Fruit fly (Drosophila melanogaster): Measurements from ENCODE around the gene Rpt2.

Rpt2 gene

dm6 chr3R:23909347-23909862 lies 22.0 kb downstream of the Rpt2 start (continued):
- TF ChIP-seq twi (tag; optimal IDR thresholded peaks at IDR 0.05) = no peak
- TF ChIP-seq CG2116 (GFP tag; optimal IDR thresholded peaks at IDR 0.05) = peak; percentile 10
- TF ChIP-seq gro (GFP tag; optimal IDR thresholded peaks at IDR 0.05) = no peak
- TF ChIP-seq CG8290 (GFP tag; optimal IDR thresholded peaks at IDR 0.05) = no peak
- peak in 1 of 2 experiments; percentile 52 for TF ChIP-seq CG8290 (tag; optimal IDR thresholded peaks at IDR 0.05)
- no peak for TF ChIP-seq Atf3 (GFP tag; optimal IDR thresholded peaks at IDR 0.05)
- TF ChIP-seq Mrtf (GFP tag; IDR thresholded peaks at IDR 0.05) = no peak
- no peak for TF ChIP-seq Ssrp (tag; optimal IDR thresholded peaks at IDR 0.05)
- TF ChIP-seq fru (optimal IDR thresholded peaks at IDR 0.05) = no peak
- TF ChIP-seq zen (tag; optimal IDR thresholded peaks at IDR 0.05) = no peak
- no peak for TF ChIP-seq D19A (tag; optimal IDR thresholded peaks at IDR 0.05)
- TF ChIP-seq sna (GFP tag; IDR thresholded peaks at IDR 0.05; ENCODE audit: partially characterized antibody) = no peak
- TF ChIP-seq CG4282 (GFP tag; optimal IDR thresholded peaks at IDR 0.05) = no peak
- no peak for TF ChIP-seq CG4730 (GFP tag; IDR thresholded peaks at IDR 0.05)
- no peak for TF ChIP-seq pum (GFP tag; optimal IDR thresholded peaks at IDR 0.05)
- no peak for TF ChIP-seq CG3065 (GFP tag; optimal IDR thresholded peaks at IDR 0.05)
- TF ChIP-seq so (GFP tag; IDR thresholded peaks at IDR 0.05) = peak; percentile 37; the same call in 2 of the 3 replicates
- peak; percentile 67 for TF ChIP-seq mirr (GFP tag; optimal IDR thresholded peaks at IDR 0.05)
- no peak for TF ChIP-seq CG12744 (GFP tag; optimal IDR thresholded peaks at IDR 0.05)
- no peak for TF ChIP-seq CG9727 (GFP tag; optimal IDR thresholded peaks at IDR 0.05)
- TF ChIP-seq amos (GFP tag; IDR thresholded peaks at IDR 0.05; ENCODE audit: partially characterized antibody) = no peak
- no peak for TF ChIP-seq nmo (GFP tag; optimal IDR thresholded peaks at IDR 0.05)
- TF ChIP-seq Dref (GFP tag; IDR thresholded peaks at IDR 0.05) = no peak
- no peak for TF ChIP-seq esg (GFP tag; conservative IDR thresholded peaks at IDR 0.05)
- no peak for TF ChIP-seq CG18011 (GFP tag; optimal IDR thresholded peaks at IDR 0.05)
- TF ChIP-seq pfk (GFP tag; optimal IDR thresholded peaks at IDR 0.05) = no peak
- no peak for TF ChIP-seq ssp (GFP tag; IDR thresholded peaks at IDR 0.05)
- no peak for TF ChIP-seq Lhr (GFP tag; optimal IDR thresholded peaks at IDR 0.05)
- TF ChIP-seq ham (GFP tag; IDR thresholded peaks at IDR 0.05) = no peak
- no peak for TF ChIP-seq Lim3 (GFP tag; IDR thresholded peaks at IDR 0.05)
- TF ChIP-seq Hand (GFP tag; optimal IDR thresholded peaks at IDR 0.05) = no peak
- no peak for TF ChIP-seq dm (GFP tag; optimal IDR thresholded peaks at IDR 0.05)
- TF ChIP-seq Poxn (GFP tag; IDR thresholded peaks at IDR 0.05) = no peak
- TF ChIP-seq CG32772 (GFP tag; IDR thresholded peaks at IDR 0.05) = no peak
- TF ChIP-seq Side (GFP tag; optimal IDR thresholded peaks at IDR 0.05) = no peak
- TF ChIP-seq Neu2 (GFP tag; optimal IDR thresholded peaks at IDR 0.05; ENCODE audit: borderline replicate concordance) = no peak
- no peak for TF ChIP-seq luna (GFP tag; optimal IDR thresholded peaks at IDR 0.05)
- no peak for TF ChIP-seq gcm2 (GFP tag; optimal IDR thresholded peaks at IDR 0.05)
- TF ChIP-seq CG2129 (GFP tag; IDR thresholded peaks at IDR 0.05; ENCODE audit: partially characterized antibody) = no peak
- TF ChIP-seq Rfx (GFP tag; IDR thresholded peaks at IDR 0.05) = no peak; the same call in 1 of the 2 replicates
- no peak for TF ChIP-seq ase (GFP tag; IDR thresholded peaks at IDR 0.05)
- TF ChIP-seq CG18599 (GFP tag; optimal IDR thresholded peaks at IDR 0.05) = peak; percentile 53
- no peak for TF ChIP-seq ttk (GFP tag; IDR thresholded peaks at IDR 0.05)
- TF ChIP-seq CG32767 (GFP tag; IDR thresholded peaks at IDR 0.05) = 0 out of 2 replicates have a peak, but pooled peaks have one; percentile 31
- no peak for TF ChIP-seq Stat92E (GFP tag; optimal IDR thresholded peaks at IDR 0.05)
- no peak for TF ChIP-seq bbx (GFP tag; IDR thresholded peaks at IDR 0.05; ENCODE audit: partially characterized antibody)
- TF ChIP-seq Aef1 (GFP tag; IDR thresholded peaks at IDR 0.05) = no peak
- TF ChIP-seq CG10366 (GFP tag; IDR thresholded peaks at IDR 0.05) = no peak
- peak; percentile 9 for TF ChIP-seq CHES-1-like (GFP tag; optimal IDR thresholded peaks at IDR 0.05)
- TF ChIP-seq CG3163 (GFP tag; optimal IDR thresholded peaks at IDR 0.05) = no peak
- no peak for TF ChIP-seq CG2120 (GFP tag; optimal IDR thresholded peaks at IDR 0.05)
- no peak for TF ChIP-seq Fer2 (tag; optimal IDR thresholded peaks at IDR 0.05)
- TF ChIP-seq yki (optimal IDR thresholded peaks at IDR 0.05) = no peak

Data from whole organism, embryonic.